Worm (Caenorhabditis elegans): Measurements from ENCODE around the gene Y97E10AR.2.

Gene Y97E10AR.2

DNA sequence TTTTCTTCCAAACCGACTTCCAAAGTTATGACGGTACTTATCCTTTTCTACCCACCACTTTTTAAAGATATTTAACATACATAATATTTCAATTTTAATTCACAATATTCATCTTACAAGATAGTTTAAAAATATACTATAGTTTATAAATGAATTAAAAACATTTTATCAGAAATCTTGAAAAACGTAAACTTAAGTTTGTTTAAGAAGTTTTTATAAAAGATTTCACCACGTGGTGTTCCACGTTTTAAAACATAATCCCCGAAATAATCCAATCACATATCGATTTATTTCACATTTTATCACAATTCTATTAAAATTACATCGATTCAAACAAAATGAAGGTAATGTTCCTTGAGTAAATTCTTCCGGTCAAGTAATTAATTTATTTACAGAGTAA lies 50.7 kb downstream of the Y97E10AR.2 start, which contains the start of gene ZC513.3:
Gene ZC513.3 (plus strand): TSS at position 301 of the 400 bp plus-strand sequence.
- no peak for TF ChIP-seq unc-62 (GFP tag; optimal IDR thresholded peaks at IDR 0.05)
